Fruit fly (Drosophila melanogaster) whole organism, prepupa: ENCODE results near the gene RPA3.

Experiments
- CG11762 ChIP-seq: fragments of 200-800 bp; sonication (Bioruptor generic); optimal IDR thresholded peaks from 3 replicates; lab custom pipeline; 2016; ENCODE audit warnings: missing biosample characterization, missing genetic modification characterization; ENCODE audit not compliant: insufficient read depth
- CG32006 ChIP-seq: fragments of 200-800 bp; sonication (Bioruptor generic); optimal IDR thresholded peaks from 3 replicates; lab custom pipeline; 2017; ENCODE audit warnings: missing biosample characterization, mild to moderate bottlenecking, missing genetic modification characterization
- Sox14 ChIP-seq: fragments of 200-800 bp; sonication (Bioruptor generic); optimal IDR thresholded peaks from 3 replicates; lab custom pipeline; 2016; ENCODE audit warnings: missing biosample characterization, missing genetic modification characterization
- net ChIP-seq: fragments of 200-800 bp; sonication (Bioruptor generic); optimal IDR thresholded peaks from 3 replicates; lab custom pipeline; 2016; ENCODE audit warnings: missing biosample characterization, missing genetic modification characterization
- salr ChIP-seq, 2 experiments: fragments of 200-800 bp; sonication (Bioruptor generic); optimal IDR thresholded peaks; 3 replicates each; lab custom pipeline; 2016 to 2018; ENCODE audit warnings: missing biosample characterization in 2 of 2, missing genetic modification characterization in 2 of 2, mild to moderate bottlenecking in 1 of 2

DNA sequence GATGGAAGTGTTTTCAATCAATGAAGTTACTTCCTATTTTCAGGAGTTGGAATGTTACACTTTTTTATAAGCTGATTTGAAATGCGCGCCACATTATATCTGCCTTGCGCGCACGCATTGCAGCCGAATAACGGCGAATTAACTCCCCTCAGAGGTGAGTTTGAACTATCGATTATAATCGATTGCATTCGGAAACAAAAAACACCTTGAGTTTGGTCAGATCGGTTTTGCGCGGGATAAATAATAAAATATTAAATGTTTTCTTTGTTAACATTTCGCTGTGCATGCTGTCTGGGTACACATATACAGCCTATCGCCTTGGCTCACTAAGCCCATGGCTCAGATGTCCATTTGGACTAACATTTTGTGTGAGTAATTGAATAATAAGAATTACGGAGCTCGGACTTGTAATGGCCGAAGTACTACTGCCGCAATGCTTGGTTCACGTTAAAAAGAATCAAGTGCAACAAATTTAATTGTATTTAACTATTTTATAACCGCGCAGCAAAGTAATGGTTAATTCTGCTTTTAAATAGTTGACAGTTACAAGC lies 5.8 kb upstream of the RPA3 start:
- TF ChIP-seq CG32006 (GFP tag; lab: Kevin White, UChicago) (no peak), Sox14 (GFP tag; lab: Kevin White, UChicago) (no peak), salr (GFP tag; optimal IDR thresholded peaks at IDR 0.05; lab: Kevin White, UChicago) (no peak), net (GFP tag; lab: Kevin White, UChicago) (no peak), CG11762 (no peak)
